2 fruit fly cellular contexts compared by ENCODE assay signal in the genomic region with DNA sequence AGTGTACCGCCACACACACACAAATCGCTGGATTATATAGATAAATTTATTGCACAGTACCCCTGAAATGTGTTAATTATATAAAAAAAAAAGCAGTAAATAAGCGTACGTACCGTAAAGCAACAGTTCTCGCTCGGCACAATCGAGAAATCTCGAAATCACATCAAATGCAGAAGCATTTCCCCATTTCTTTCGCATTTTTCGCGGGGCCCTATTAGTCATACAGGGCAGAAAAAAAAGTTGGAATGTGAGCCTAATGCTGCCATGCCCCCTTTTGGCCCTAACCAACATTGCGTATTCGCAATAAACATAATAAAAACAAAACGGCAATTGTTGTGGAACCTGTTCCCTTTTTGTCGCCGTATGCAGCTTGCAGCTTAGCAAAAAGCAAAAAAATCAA.
A peak's percentile ranks its signal among the peaks of the same experiment; 100 is the strongest.
TF ChIP-seq lines count a peak whose summit lies in the region.

No protein-coding gene starts in this region.

TF ChIP-seq in whole organism, adult, 20 proteins besides CTCF, POLR2A, EP300 and RAD21:
- TF ChIP-seq kay (GFP tag; lab: Kevin White, UChicago; ENCODE audit: borderline replicate concordance) (peak; percentile 94), Clk (GFP tag; optimal IDR thresholded peaks at IDR 0.05; lab: Kevin White, UChicago) (no peak)

TF ChIP-seq in whole organism, prepupa, 60 proteins besides CTCF, POLR2A, EP300 and RAD21:
- TF ChIP-seq fkh (GFP tag; optimal IDR thresholded peaks at IDR 0.05; lab: Kevin White, UChicago) (no peak), CG9139 (GFP tag; optimal IDR thresholded peaks at IDR 0.05; lab: Kevin White, UChicago) (peak; percentile 32), CG6163 (GFP tag; IDR thresholded peaks at IDR 0.05; lab: Robert Waterston, UW) (peak; percentile 24; the same call in 1 of the 3 replicates), CG6854 (GFP tag; optimal IDR thresholded peaks at IDR 0.05; lab: Kevin White, UChicago) (peak; percentile 8)
